Fruit fly (Drosophila melanogaster): Measurements from ENCODE around the gene by.
A peak's percentile ranks its signal among the peaks of the same experiment; 100 is the strongest.

by gene

DNA sequence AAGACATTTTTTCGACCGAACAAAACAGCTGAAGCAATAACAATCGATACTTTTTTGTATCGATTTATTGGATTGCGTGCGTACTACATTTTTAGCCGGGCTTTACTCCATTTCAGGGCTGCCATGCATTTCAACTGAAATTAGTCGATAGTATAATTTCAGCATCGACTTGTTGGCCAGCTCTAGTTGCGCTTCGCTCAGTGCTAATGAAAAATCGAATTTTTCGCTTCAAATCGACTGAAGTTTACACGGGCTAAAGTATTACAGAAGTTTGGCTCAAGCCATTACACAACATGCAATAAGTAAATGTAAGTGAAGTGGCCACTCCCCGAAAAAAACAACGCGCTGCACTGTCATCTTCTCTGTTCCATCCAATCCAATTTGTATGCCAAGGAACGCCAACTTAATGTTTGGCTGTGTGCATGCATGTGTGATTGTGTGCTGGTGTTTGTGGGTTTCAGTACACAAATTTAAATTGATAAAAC lies 16.9 kb downstream of the by start, which contains the start of the genes mRpL47, CG8176 and Kdm3 (continued):
- TF ChIP-seq ase (GFP tag; IDR thresholded peaks at IDR 0.05) (no peak), crp (GFP tag; optimal IDR thresholded peaks at IDR 0.05) (peak; percentile 64 to 95), CG9215 (GFP tag; IDR thresholded peaks at IDR 0.05) (no peak), odd (GFP tag; optimal IDR thresholded peaks at IDR 0.05) (no peak), nom (GFP tag; optimal IDR thresholded peaks at IDR 0.05) (no peak), Camta (GFP tag; optimal IDR thresholded peaks at IDR 0.05) (peak; percentile 23), Trl (optimal IDR thresholded peaks at IDR 0.05) (no peak), Trl (GFP tag; optimal IDR thresholded peaks at IDR 0.05) (peak; percentile 79), gsb-n (tag; optimal IDR thresholded peaks at IDR 0.05) (peak; percentile 73), ewg (GFP tag; optimal IDR thresholded peaks at IDR 0.05) (peak; percentile 37), CG17328 (GFP tag; IDR thresholded peaks at IDR 0.05) (no peak), CG9817 (tag; optimal IDR thresholded peaks at IDR 0.05) (peak; percentile 58), fd3F (GFP tag; optimal IDR thresholded peaks at IDR 0.05) (no peak), CG1792 (GFP tag; optimal IDR thresholded peaks at IDR 0.05) (peak; percentile 74), E2f1 (GFP tag; IDR thresholded peaks at IDR 0.05) (no peak), CG13894 (tag; optimal IDR thresholded peaks at IDR 0.05) (no peak), chinmo (GFP tag; IDR thresholded peaks at IDR 0.05; ENCODE audit: partially characterized antibody) (no peak), lilli (GFP tag; optimal IDR thresholded peaks at IDR 0.05) (peak; percentile 85), nau (GFP tag; optimal IDR thresholded peaks at IDR 0.05) (no peak), her (GFP tag; optimal IDR thresholded peaks at IDR 0.05) (peak; percentile 63), caup (GFP tag; optimal IDR thresholded peaks at IDR 0.05; ENCODE audit: severe bottlenecking) (peak; percentile 70), nmo (GFP tag; optimal IDR thresholded peaks at IDR 0.05) (peak; percentile 87), amos (GFP tag; IDR thresholded peaks at IDR 0.05; ENCODE audit: partially characterized antibody) (no peak), Dip3 (GFP tag; optimal IDR thresholded peaks at IDR 0.05) (peak; percentile 50), BEAF-32 (GFP tag; optimal IDR thresholded peaks at IDR 0.05) (peak; percentile 100), sna (GFP tag; IDR thresholded peaks at IDR 0.05; ENCODE audit: partially characterized antibody) (no peak), CG10431 (GFP tag; optimal IDR thresholded peaks at IDR 0.05) (no peak), schlank (tag; optimal IDR thresholded peaks at IDR 0.05) (peak; percentile 58), Nf-YB (GFP tag; optimal IDR thresholded peaks at IDR 0.05) (no peak), sug (tag; optimal IDR thresholded peaks at IDR 0.05) (peak; percentile 74), CG12219 (GFP tag; optimal IDR thresholded peaks at IDR 0.05) (no peak), Hr39 (optimal IDR thresholded peaks at IDR 0.05) (no peak), sim (GFP tag; IDR thresholded peaks at IDR 0.05) (no peak), vfl (GFP tag; optimal IDR thresholded peaks at IDR 0.05) (peak; percentile 79), CG5953 (GFP tag; IDR thresholded peaks at IDR 0.05) (no peak), Atf3 (GFP tag; optimal IDR thresholded peaks at IDR 0.05) (peak; percentile 44), CG8290 (GFP tag; optimal IDR thresholded peaks at IDR 0.05) (no peak), CG8290 (tag; optimal IDR thresholded peaks at IDR 0.05) (peak in 1 of 2 experiments; percentile 95), CG7271 (tag; optimal IDR thresholded peaks at IDR 0.05) (no peak), Antp (GFP tag; optimal IDR thresholded peaks at IDR 0.05) (peak; percentile 83), CG31388 (GFP tag; optimal IDR thresholded peaks at IDR 0.05) (no peak), Ets65A (GFP tag) (peak; percentile 96), Dll (GFP tag; IDR thresholded peaks at IDR 0.05; ENCODE audit: partially characterized antibody) (no peak), CG4854 (GFP tag; optimal IDR thresholded peaks at IDR 0.05) (peak; percentile 41), MESR4 (GFP tag; optimal IDR thresholded peaks at IDR 0.05) (peak; percentile 91), Max (GFP tag; optimal IDR thresholded peaks at IDR 0.05) (peak; percentile 13), CHES-1-like (GFP tag; optimal IDR thresholded peaks at IDR 0.05) (peak; percentile 91), CG2875 (GFP tag; optimal IDR thresholded peaks at IDR 0.05) (no peak), CG31224 (GFP tag; IDR thresholded peaks at IDR 0.05) (no peak), pzg (GFP tag; optimal IDR thresholded peaks at IDR 0.05) (peak; percentile 100), Lim3 (GFP tag; IDR thresholded peaks at IDR 0.05) (no peak)
